Fruit fly (Drosophila melanogaster): Measurements from ENCODE around the gene oxt.

Gene oxt

DNA sequence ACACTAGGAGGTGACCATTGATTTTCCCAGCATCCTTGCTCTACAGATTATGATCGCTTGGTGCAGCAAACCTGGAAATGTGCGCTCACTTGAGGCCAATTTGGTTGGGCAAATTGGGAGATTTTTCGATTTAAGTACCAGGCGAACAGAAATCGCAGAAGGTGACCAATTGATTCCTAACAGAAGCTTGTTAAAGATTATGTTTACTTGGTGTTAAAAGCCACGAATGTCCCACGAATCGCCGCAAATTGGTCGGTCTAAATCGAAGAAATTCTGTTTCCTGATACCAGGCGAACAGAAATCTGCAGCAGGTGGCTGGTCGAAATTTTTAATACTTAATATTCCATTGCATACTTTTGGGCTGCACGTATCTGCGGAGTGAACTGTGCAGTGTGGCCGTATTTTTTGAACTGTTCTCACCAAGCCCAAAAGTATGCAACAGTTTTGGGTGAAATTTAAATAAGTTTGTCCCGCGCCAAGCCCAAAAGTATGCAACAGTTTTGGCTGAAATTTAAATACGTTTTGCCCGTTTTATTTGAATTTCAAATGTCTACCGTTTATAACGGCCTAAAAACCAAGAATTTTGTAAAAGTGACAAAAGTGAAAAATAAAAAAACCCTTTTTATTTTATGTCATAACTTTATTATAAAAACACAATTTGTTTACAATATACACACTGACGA, 18.5 kb downstream of the oxt start, which contains the start of gene CG32301:
Gene CG32301 (plus strand): TSS at position 633 of the 683 bp plus-strand sequence.
- no peak for TF ChIP-seq CG17801 (GFP tag; optimal IDR thresholded peaks at IDR 0.05; ENCODE audit: partially characterized antibody)

DNA sequence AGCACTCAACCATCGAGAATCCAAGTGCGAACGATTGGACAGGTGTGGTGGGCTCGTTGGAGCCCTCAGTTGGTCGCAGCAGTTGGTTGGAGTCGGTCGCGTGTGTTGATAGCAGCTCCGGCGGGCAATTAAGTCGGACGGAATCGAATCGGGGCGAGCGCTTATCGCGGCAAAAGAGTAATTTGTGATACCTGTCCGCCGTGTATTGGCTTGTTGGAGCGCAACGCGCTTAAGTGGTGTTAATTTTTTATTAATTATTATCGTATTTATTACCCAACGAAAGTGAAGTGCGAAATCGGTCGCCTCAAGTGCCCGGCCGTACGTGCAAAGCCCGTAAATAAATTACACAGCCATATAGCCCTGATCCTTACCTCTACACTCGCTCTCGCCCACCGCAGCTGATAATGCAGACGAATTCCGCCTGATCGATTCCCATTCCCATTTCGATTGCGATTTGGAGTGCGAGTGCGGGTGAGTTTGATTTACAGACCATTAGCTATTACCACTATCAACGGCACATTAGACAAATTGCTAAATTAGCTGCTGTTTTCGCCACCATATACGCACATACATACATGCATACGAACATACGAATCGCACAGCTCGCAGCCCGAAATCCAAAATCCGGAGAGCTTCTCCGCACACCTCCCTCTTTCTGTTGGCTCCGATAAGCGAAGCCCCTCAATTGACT, 24.8 kb downstream of the oxt start, which contains the start of gene ACXD:
Gene ACXD (plus strand): TSS at position 66 of the 691 bp plus-strand sequence.
- no peak for TF ChIP-seq CG17801 (GFP tag; optimal IDR thresholded peaks at IDR 0.05; ENCODE audit: partially characterized antibody)

DNA sequence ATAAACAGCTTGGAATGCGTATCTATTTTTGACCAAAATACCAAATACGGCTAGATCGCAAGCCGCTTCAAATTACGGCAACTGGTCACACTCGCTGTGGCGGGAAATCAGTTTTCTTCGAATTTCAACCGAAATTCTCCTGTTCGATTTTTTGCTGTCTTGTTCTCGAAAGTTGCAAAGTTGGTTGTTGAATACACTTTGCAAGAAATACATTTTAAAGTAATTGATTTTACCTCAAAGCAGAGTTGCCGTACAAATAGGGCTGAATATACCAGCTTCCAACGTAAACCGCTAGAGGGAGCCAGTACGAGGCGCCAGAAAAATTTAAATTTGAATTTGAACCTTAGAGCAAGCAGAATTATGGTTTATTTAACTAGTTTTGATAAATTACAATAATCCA, 25.4 kb downstream of the oxt start, which contains the start of gene CG9018:
Gene CG9018 (minus strand): TSS at position 43 of the 400 bp plus-strand sequence.
- TF ChIP-seq CG17801 (GFP tag; optimal IDR thresholded peaks at IDR 0.05; ENCODE audit: partially characterized antibody), result no peak

DNA sequence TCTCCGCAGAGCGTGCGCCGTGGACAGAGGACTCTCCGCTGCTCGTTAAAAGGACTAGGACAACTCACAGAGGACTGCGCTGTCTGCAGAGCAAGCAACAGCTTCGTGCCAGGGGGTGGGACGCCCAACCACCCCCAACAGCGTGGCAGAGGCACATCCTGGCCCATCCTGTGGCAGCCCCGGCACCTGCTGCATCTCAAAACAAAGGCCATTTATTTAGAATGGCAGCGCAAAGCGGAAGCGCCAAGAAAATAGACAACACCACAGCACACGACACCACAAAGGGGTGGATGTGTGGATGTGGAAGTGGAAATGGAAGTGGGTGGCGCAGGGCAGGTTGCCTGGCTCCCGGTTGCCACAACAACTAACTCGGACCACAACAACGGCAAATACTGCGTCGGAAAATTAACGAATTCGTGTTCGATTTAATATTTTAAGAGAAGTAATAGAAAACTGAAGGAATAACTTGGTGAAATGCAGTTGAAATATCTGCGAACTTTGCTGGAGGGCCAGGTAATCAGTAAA, 33.2 kb downstream of the oxt start, which contains the start of gene Oseg2:
Gene Oseg2 (plus strand): TSS at position 475 of the 525 bp plus-strand sequence.
- TF ChIP-seq CG17801 (GFP tag; optimal IDR thresholded peaks at IDR 0.05; ENCODE audit: partially characterized antibody), result no peak

DNA sequence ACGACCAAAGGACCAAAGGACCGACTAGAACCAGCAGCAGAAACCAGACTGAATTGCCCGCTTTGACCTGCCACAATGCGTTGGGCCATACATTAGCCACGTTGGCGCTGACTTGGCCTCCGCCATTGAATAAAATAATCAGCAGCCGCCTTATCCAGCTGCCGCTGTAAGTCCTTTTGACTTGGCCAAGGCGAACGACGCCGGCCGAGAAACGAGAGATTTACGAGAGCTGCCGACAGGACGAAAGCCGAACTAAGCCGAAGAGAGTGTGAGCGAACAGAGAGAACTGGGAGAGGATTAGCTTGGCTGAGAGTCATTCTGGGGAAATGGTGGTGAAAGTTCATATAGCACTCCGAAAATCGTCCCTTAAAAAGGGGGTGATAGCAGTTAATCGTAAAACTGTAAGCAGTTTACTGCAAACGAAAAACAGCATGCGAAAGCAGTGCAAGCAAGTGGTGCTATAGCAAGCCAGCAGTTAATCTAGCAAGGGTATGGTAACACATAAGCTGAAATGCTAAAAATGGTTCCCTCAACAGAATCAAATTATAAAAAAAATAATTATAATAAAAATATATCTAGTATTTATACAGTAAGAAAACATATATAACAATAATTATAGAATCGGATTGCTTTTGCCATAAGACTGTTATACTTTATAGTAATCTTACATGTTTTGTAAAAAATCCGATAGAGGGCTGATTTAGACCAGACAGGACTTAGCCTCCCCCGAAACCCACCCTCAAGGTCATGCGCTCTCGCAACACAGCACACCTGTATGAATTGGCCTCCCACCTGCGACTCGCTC, 33.9 kb downstream of the oxt start:
- no peak for TF ChIP-seq CG17801 (GFP tag; optimal IDR thresholded peaks at IDR 0.05; ENCODE audit: partially characterized antibody)

DNA sequence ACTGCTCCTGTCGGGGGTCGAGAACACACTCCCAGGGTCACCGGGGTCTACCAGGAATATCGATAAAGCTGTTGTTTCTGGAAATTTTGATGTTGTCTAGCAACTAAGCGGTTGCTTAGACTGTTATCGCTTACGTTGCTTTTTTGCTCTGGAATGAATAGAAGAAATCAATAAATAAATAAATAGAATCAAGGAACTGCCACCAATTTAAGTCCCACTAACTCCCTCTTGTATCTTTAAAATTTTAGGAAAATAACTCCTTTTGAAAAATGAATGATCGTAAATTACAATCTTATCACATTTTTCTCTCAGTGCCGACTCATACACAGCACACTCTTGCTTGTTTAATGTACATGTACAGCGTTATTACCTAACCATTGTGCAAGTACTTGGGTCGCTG, 50.1 kb downstream of the oxt start, which contains the start of gene CG15878:
Gene CG15878 (minus strand): TSS at position 101 of the 400 bp plus-strand sequence.
- no peak for TF ChIP-seq CG17801 (GFP tag; optimal IDR thresholded peaks at IDR 0.05; ENCODE audit: partially characterized antibody)

Data from ovary, adult (tissue).